Worm (Caenorhabditis elegans): Measurements from ENCODE around the gene sqt-2.

DNA sequence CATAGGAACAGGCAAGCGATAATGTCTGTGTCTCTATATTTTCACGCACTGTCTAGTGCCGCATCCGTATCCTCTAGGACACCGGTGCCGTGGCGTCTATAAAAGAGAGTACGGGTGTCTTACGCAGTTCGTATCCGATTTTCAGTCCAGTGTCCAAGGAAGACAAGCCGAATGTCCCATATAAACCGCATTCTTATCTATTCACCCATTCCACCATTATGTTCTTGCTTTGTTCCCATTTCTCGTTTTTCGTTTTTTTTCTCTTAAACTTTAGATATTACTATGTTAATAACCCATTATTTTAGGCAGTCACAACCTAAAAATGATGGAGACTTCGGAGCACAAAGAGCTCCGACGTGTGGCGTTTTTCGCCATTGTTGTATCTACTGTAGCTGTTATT is at the start of gene sqt-2:
- TF ChIP-seq zfh-2 (GFP tag; conservative IDR thresholded peaks at IDR 0.05) (no peak), hmg-20 (GFP tag; IDR thresholded peaks at IDR 0.05) (no peak), dpl-1 (GFP tag; optimal IDR thresholded peaks at IDR 0.05) (no peak), aptf-2 (GFP tag; conservative IDR thresholded peaks at IDR 0.05) (no peak)

Measured in whole organism, young adult.